Fruit fly (Drosophila melanogaster) whole organism, embryonic: ENCODE results near the gene rost.
A peak's percentile ranks its signal among the peaks of the same experiment; 100 is the strongest.

ENCODE experiments used
- Ada2b ChIP-seq: fragments of 200-800 bp; sonication (Bioruptor generic); IDR thresholded peaks from 2 replicates; pipeline ENCODE4 v1.3.6; 2022; ENCODE audit warnings: missing biosample characterization, missing genetic modification characterization
- Adf1 ChIP-seq: fragments of 200-800 bp; sonication (Bioruptor generic); IDR thresholded peaks from 2 replicates; pipeline ENCODE4 v1.3.6; 2022; ENCODE audit warnings: missing biosample characterization, missing genetic modification characterization
- Bteb2 ChIP-seq: fragments of 200-800 bp; sonication (Bioruptor generic); optimal IDR thresholded peaks from 2 replicates; lab custom pipeline; 2016; ENCODE audit warnings: missing biosample characterization, missing genetic modification characterization
- CG1024 ChIP-seq: fragments of 200-800 bp; sonication (Bioruptor generic); IDR thresholded peaks from 2 replicates; pipeline ENCODE4 v1.3.6; 2022; ENCODE audit warnings: missing biosample characterization, missing genetic modification characterization
- CG10462 ChIP-seq: fragments of 200-800 bp; sonication (Bioruptor generic); optimal IDR thresholded peaks from 2 replicates; lab custom pipeline; 2016; ENCODE audit warnings: missing biosample characterization, missing genetic modification characterization
- CG10959 ChIP-seq: fragments of 200-800 bp; sonication (Bioruptor generic); IDR thresholded peaks from 2 replicates; pipeline ENCODE4 v1.3.6; 2022; ENCODE audit warnings: missing biosample characterization, missing genetic modification characterization
- CG11093 ChIP-seq: fragments of 200-800 bp; sonication (Bioruptor generic); IDR thresholded peaks from 3 replicates; pipeline ENCODE4 v1.3.6; 2022; ENCODE audit warnings: missing biosample characterization, missing genetic modification characterization
- CG11504 ChIP-seq: fragments of 200-800 bp; sonication (Bioruptor generic); optimal IDR thresholded peaks from 3 replicates; lab custom pipeline; 2019; ENCODE audit warnings: missing biosample characterization, mild to moderate bottlenecking, missing genetic modification characterization, moderate library complexity
- CG12299 ChIP-seq: fragments of 200-800 bp; sonication (Bioruptor generic); optimal IDR thresholded peaks from 2 replicates; lab custom pipeline; 2018; ENCODE audit warnings: missing biosample characterization, mild to moderate bottlenecking, missing genetic modification characterization
- CG14667 ChIP-seq: fragments of 200-800 bp; sonication (Bioruptor generic); IDR thresholded peaks from 2 replicates; pipeline ENCODE4 v1.3.6; 2022; ENCODE audit warnings: missing biosample characterization, missing genetic modification characterization
- CG1602 ChIP-seq: fragments of 200-800 bp; sonication (Bioruptor generic); optimal IDR thresholded peaks from 3 replicates; lab custom pipeline; 2016; ENCODE audit warnings: missing biosample characterization, missing genetic modification characterization
- CG1603 ChIP-seq: fragments of 200-800 bp; sonication (Bioruptor generic); optimal IDR thresholded peaks from 2 replicates; lab custom pipeline; 2019; ENCODE audit warnings: missing biosample characterization, mild to moderate bottlenecking, missing genetic modification characterization, moderate library complexity
- CG16863 ChIP-seq: fragments of 200-800 bp; sonication (Bioruptor generic); optimal IDR thresholded peaks from 3 replicates; lab custom pipeline; 2016; ENCODE audit warnings: missing biosample characterization, missing genetic modification characterization
- CG17802 ChIP-seq: fragments of 200-800 bp; sonication (Bioruptor generic); optimal IDR thresholded peaks from 2 replicates; lab custom pipeline; 2018; ENCODE audit warnings: missing biosample characterization, mild to moderate bottlenecking, missing genetic modification characterization, moderate library complexity
- CG2712 ChIP-seq: fragments of 200-800 bp; optimal IDR thresholded peaks from 3 replicates; lab custom pipeline; 2019; ENCODE audit warnings: missing biosample characterization, mild to moderate bottlenecking, missing genetic modification characterization, moderate library complexity
- CG30020 ChIP-seq: fragments of 200-800 bp; optimal IDR thresholded peaks from 2 replicates; lab custom pipeline; 2019; ENCODE audit warnings: missing biosample characterization, mild to moderate bottlenecking, missing genetic modification characterization, moderate library complexity
- CG34224 ChIP-seq: fragments of 200-800 bp; sonication (Bioruptor generic); IDR thresholded peaks from 3 replicates; pipeline ENCODE4 v1.3.6; 2022; ENCODE audit warnings: missing biosample characterization, missing genetic modification characterization; ENCODE audit not compliant: partially characterized antibody
- CG3838 ChIP-seq: fragments of 200-800 bp; sonication (Bioruptor generic); optimal IDR thresholded peaks from 3 replicates; lab custom pipeline; 2016; ENCODE audit warnings: missing biosample characterization, missing genetic modification characterization
- CG4820 ChIP-seq: fragments of 200-800 bp; sonication (Bioruptor generic); optimal IDR thresholded peaks from 3 replicates; lab custom pipeline; 2016; ENCODE audit warnings: missing biosample characterization, missing genetic modification characterization
- CG6272 ChIP-seq: fragments of 200-800 bp; sonication (Bioruptor generic); IDR thresholded peaks from 2 replicates; pipeline ENCODE4 v1.3.6; 2022; ENCODE audit warnings: missing biosample characterization, missing genetic modification characterization
- CG6791 ChIP-seq: fragments of 200-800 bp; sonication (Bioruptor generic); IDR thresholded peaks from 3 replicates; pipeline ENCODE4 v1.3.6; 2022; ENCODE audit warnings: missing biosample characterization, missing genetic modification characterization; ENCODE audit not compliant: partially characterized antibody
- CG9727 ChIP-seq: fragments of 200-800 bp; sonication (Bioruptor generic); optimal IDR thresholded peaks from 3 replicates; lab custom pipeline; 2017; ENCODE audit warnings: missing biosample characterization, mild to moderate bottlenecking, missing genetic modification characterization
- CG9817 ChIP-seq: fragments of 200-800 bp; sonication (Bioruptor generic); optimal IDR thresholded peaks from 2 replicates; lab custom pipeline; 2018; ENCODE audit warnings: missing biosample characterization, mild to moderate bottlenecking, missing genetic modification characterization, moderate library complexity
- CHES-1-like ChIP-seq: fragments of 200-800 bp; sonication (Bioruptor generic); optimal IDR thresholded peaks from 2 replicates; lab custom pipeline; 2016; ENCODE audit warnings: missing biosample characterization, missing genetic modification characterization
- CoRest ChIP-seq: fragments of 200-800 bp; sonication (Bioruptor generic); optimal IDR thresholded peaks from 3 replicates; lab custom pipeline; 2018; ENCODE audit warnings: missing biosample characterization, mild to moderate bottlenecking, missing genetic modification characterization, moderate library complexity
- Dip3 ChIP-seq: fragments of 200-800 bp; sonication (Bioruptor generic); optimal IDR thresholded peaks from 3 replicates; lab custom pipeline; 2016; ENCODE audit warnings: missing biosample characterization, missing genetic modification characterization
- GATAe ChIP-seq: fragments of 200-800 bp; sonication (Bioruptor generic); conservative IDR thresholded peaks from 2 replicates; pipeline ENCODE4 v1.3.6; 2022; ENCODE audit warnings: missing biosample characterization, missing genetic modification characterization
- H2.0 ChIP-seq: fragments of 200-800 bp; sonication (Bioruptor generic); IDR thresholded peaks from 2 replicates; pipeline ENCODE4 v1.3.6; 2022; ENCODE audit warnings: missing biosample characterization, missing genetic modification characterization
- HLH4C ChIP-seq: fragments of 200-800 bp; sonication (Bioruptor generic); IDR thresholded peaks from 3 replicates; pipeline ENCODE4 v1.3.6; 2022; ENCODE audit warnings: missing biosample characterization, missing genetic modification characterization; ENCODE audit not compliant: partially characterized antibody
- HLH54F ChIP-seq: fragments of 200-800 bp; sonication (Bioruptor generic); optimal IDR thresholded peaks from 3 replicates; lab custom pipeline; 2016; ENCODE audit warnings: missing biosample characterization, missing genetic modification characterization
- HLHmδ ChIP-seq: fragments of 200-800 bp; sonication (Bioruptor generic); optimal IDR thresholded peaks from 2 replicates; lab custom pipeline; 2018; ENCODE audit warnings: missing biosample characterization, mild to moderate bottlenecking, missing genetic modification characterization, moderate library complexity
- Hand ChIP-seq: fragments of 200-800 bp; sonication (Bioruptor generic); optimal IDR thresholded peaks from 2 replicates; lab custom pipeline; 2017; ENCODE audit warnings: mild to moderate bottlenecking, missing biosample characterization, missing genetic modification reagents, missing genetic modification characterization
- MESR4 ChIP-seq: fragments of 200-800 bp; sonication (Bioruptor generic); optimal IDR thresholded peaks from 2 replicates; lab custom pipeline; 2018; ENCODE audit warnings: missing biosample characterization, mild to moderate bottlenecking, missing genetic modification characterization, moderate library complexity
- NC2β ChIP-seq: fragments of 200-800 bp; sonication (Bioruptor generic); optimal IDR thresholded peaks from 2 replicates; lab custom pipeline; 2016; ENCODE audit warnings: missing biosample characterization, missing genetic modification characterization
- Oaz ChIP-seq: fragments of 200-800 bp; sonication (Bioruptor generic); IDR thresholded peaks from 2 replicates; pipeline ENCODE4 v1.3.6; 2022; ENCODE audit warnings: missing biosample characterization, missing genetic modification characterization
- Ptx1 ChIP-seq: fragments of 200-800 bp; sonication (Bioruptor generic); IDR thresholded peaks from 2 replicates; pipeline ENCODE4 v1.3.6; 2022; ENCODE audit warnings: missing biosample characterization, missing genetic modification characterization
- Scr ChIP-seq: fragments of 200-800 bp; sonication (Bioruptor generic); IDR thresholded peaks from 2 replicates; pipeline ENCODE4 v1.3.6; 2022; ENCODE audit warnings: missing biosample characterization, missing genetic modification characterization; ENCODE audit not compliant: partially characterized antibody
- ab ChIP-seq: fragments of 200-800 bp; sonication (Bioruptor generic); optimal IDR thresholded peaks from 2 replicates; lab custom pipeline; 2016; ENCODE audit warnings: missing biosample characterization, missing genetic modification characterization
- aop ChIP-seq: fragments of 200-800 bp; sonication (Bioruptor generic); IDR thresholded peaks from 2 replicates; pipeline ENCODE4 v1.3.6; 2022; ENCODE audit warnings: missing biosample characterization, missing genetic modification characterization
- dan ChIP-seq: fragments of 200-800 bp; sonication (Bioruptor generic); IDR thresholded peaks from 2 replicates; pipeline ENCODE4 v1.3.6; 2022; ENCODE audit warnings: missing biosample characterization, missing genetic modification characterization
- danr ChIP-seq: fragments of 200-800 bp; sonication (Bioruptor generic); IDR thresholded peaks from 2 replicates; pipeline ENCODE4 v1.3.6; 2022; ENCODE audit warnings: missing biosample characterization, missing genetic modification characterization
- dm ChIP-seq: fragments of 200-800 bp; sonication (Bioruptor generic); optimal IDR thresholded peaks from 3 replicates; lab custom pipeline; 2016; ENCODE audit warnings: missing biosample characterization, missing genetic modification characterization
- grn ChIP-seq: fragments of 200-800 bp; sonication (Bioruptor generic); optimal IDR thresholded peaks from 3 replicates; lab custom pipeline; 2017; ENCODE audit warnings: missing biosample characterization, missing genetic modification characterization
- row ChIP-seq: fragments of 200-800 bp; sonication (Bioruptor generic); IDR thresholded peaks from 3 replicates; pipeline ENCODE4 v1.3.6; 2022; ENCODE audit warnings: missing biosample characterization, missing genetic modification characterization
- salm ChIP-seq: fragments of 200-800 bp; sonication (Bioruptor generic); optimal IDR thresholded peaks from 2 replicates; lab custom pipeline; 2018; ENCODE audit warnings: missing biosample characterization, mild to moderate bottlenecking, missing genetic modification characterization
- sens ChIP-seq: fragments of 200-800 bp; sonication (Bioruptor generic); peaks from one replicate; lab custom pipeline; 2016; ENCODE audit warnings: missing biosample characterization, missing genetic modification characterization
- stc ChIP-seq: fragments of 200-800 bp; sonication (Bioruptor generic); IDR thresholded peaks from 2 replicates; pipeline ENCODE4 v1.3.6; 2022; ENCODE audit warnings: missing biosample characterization, missing genetic modification characterization
- unpg ChIP-seq: fragments of 200-800 bp; sonication (Bioruptor generic); optimal IDR thresholded peaks from 3 replicates; lab custom pipeline; 2018; ENCODE audit warnings: missing biosample characterization, mild to moderate bottlenecking, missing genetic modification characterization, moderate library complexity
- z ChIP-seq: fragments of 200-800 bp; sonication (Bioruptor generic); IDR thresholded peaks from 3 replicates; pipeline ENCODE4 v1.3.6; 2022; ENCODE audit warnings: missing biosample characterization, missing genetic modification characterization

Gene rost

dm6 chr2L:8952194-8953037 lies 36.9 kb downstream of the rost start (continued):
- no peak for TF ChIP-seq ab (GFP tag; lab: Kevin White, UChicago)
- TF ChIP-seq Hand (GFP tag; lab: Kevin White, UChicago) = no peak
- TF ChIP-seq aop = no peak
- TF ChIP-seq stc (GFP tag; lab: Robert Waterston, UW) = peak; percentile 56; the same call in 1 of the 2 replicates
- TF ChIP-seq danr = peak; percentile 35; the same call in 1 of the 2 replicates
- no peak for TF ChIP-seq HLHmδ
- TF ChIP-seq Scr (GFP tag; lab: Robert Waterston, UW) = peak; percentile 51; the same call in 1 of the 2 replicates
- peak; percentile 42 for TF ChIP-seq unpg (GFP tag; lab: Kevin White, UChicago)
- TF ChIP-seq Dip3 = peak; percentile 31
- TF ChIP-seq MESR4 (GFP tag; lab: Kevin White, UChicago) = no peak
- peak; percentile 14 for TF ChIP-seq CG4820 (GFP tag; lab: Kevin White, UChicago)
- peak; percentile 51 for TF ChIP-seq grn (GFP tag; lab: Kevin White, UChicago)
- TF ChIP-seq CG1602 (GFP tag; lab: Kevin White, UChicago) = peak; percentile 4
- TF ChIP-seq row (GFP tag; lab: Robert Waterston, UW) = peak; percentile 82
- no peak for TF ChIP-seq CG1024 (GFP tag; lab: Robert Waterston, UW)
- TF ChIP-seq salm (tag; lab: Kevin White, UChicago) = no peak
- peak; percentile 64 for TF ChIP-seq CG1603
- TF ChIP-seq Adf1 = no peak
- TF ChIP-seq sens (GFP tag; lab: Kevin White, UChicago) = peak; percentile 86
- no peak for TF ChIP-seq CG3838 (GFP tag; lab: Kevin White, UChicago)
- TF ChIP-seq NC2β (GFP tag; lab: Kevin White, UChicago) = peak; percentile 42
- no peak for TF ChIP-seq CG9817 (tag; lab: Kevin White, UChicago)
- no peak for TF ChIP-seq Bteb2 (GFP tag; lab: Kevin White, UChicago)
- peak; percentile 27; the same call in 1 of the 2 replicates for TF ChIP-seq Ada2b
- TF ChIP-seq z = no peak
- TF ChIP-seq dan (GFP tag; lab: Robert Waterston, UW) = no peak
- TF ChIP-seq CG11504 = peak; percentile 36
- TF ChIP-seq CG10959 = no peak
- peak; percentile 24 for TF ChIP-seq dm (GFP tag; lab: Kevin White, UChicago)
- peak; percentile 44; the same call in 1 of the 2 replicates for TF ChIP-seq GATAe
- no peak for TF ChIP-seq CG10462 (GFP tag; lab: Kevin White, UChicago)
- peak; percentile 57 for TF ChIP-seq H2.0
- TF ChIP-seq HLH4C (GFP tag; lab: Robert Waterston, UW) = no peak; the same call in 2 of the 3 replicates
- no peak; the same call in 1 of the 3 replicates for TF ChIP-seq CG6791 (GFP tag; lab: Robert Waterston, UW)
- TF ChIP-seq Oaz (GFP tag; lab: Robert Waterston, UW) = no peak
- peak; percentile 49 for TF ChIP-seq HLH54F
- TF ChIP-seq CG12299 (tag; lab: Kevin White, UChicago) = no peak
- TF ChIP-seq CG34224 (GFP tag; lab: Robert Waterston, UW) = no peak
- TF ChIP-seq CG30020 = no peak
- TF ChIP-seq CG2712 (tag; lab: Kevin White, UChicago) = peak; percentile 61
- peak; percentile 58 for TF ChIP-seq Ptx1 (GFP tag; lab: Robert Waterston, UW)
- no peak for TF ChIP-seq CG11093 (GFP tag; lab: Robert Waterston, UW)
- peak; percentile 6 for TF ChIP-seq CG16863 (GFP tag; lab: Kevin White, UChicago)
- peak; percentile 33; the same call in 1 of the 2 replicates for TF ChIP-seq CG6272 (GFP tag; lab: Robert Waterston, UW)
- TF ChIP-seq CG9727 (GFP tag; lab: Kevin White, UChicago) = peak; percentile 36
- TF ChIP-seq CHES-1-like (GFP tag; lab: Kevin White, UChicago) = peak; percentile 17
- TF ChIP-seq CoRest (tag; lab: Kevin White, UChicago) = peak; percentile 30
- no peak for TF ChIP-seq CG17802
- TF ChIP-seq CG14667 (GFP tag; lab: Robert Waterston, UW) = no peak
